Fruit fly (Drosophila melanogaster) Kc167 (cell line): ENCODE measurements around the gene Chd3.
"Not testable (repeated sequence)": the region's sequence is repeated elsewhere in the genome, so short reads cannot be mapped to it uniquely, and the experiment has no call there.

Source experiments
- Sin3A ChIP-seq: fragments of >200 bp; optimal IDR thresholded peaks from 2 replicates; lab custom pipeline; 2018; ENCODE audit warnings: missing external identifiers
- ttk ChIP-seq: sonication (Bioruptor generic); optimal IDR thresholded peaks from 2 replicates; lab custom pipeline; 2017; ENCODE audit warnings: missing external identifiers

- not testable (repeated sequence) for TF ChIP-seq ttk; Sin3A (lab: Kevin White, UChicago)
Measured at dm6 chr3L:19475478-19475877, 28.5 kb downstream of the Chd3 start, which contains the start of the genes CG18294 and CG32213.
